Worm (Caenorhabditis elegans): ENCODE results near the gene ule-5.

DNA sequence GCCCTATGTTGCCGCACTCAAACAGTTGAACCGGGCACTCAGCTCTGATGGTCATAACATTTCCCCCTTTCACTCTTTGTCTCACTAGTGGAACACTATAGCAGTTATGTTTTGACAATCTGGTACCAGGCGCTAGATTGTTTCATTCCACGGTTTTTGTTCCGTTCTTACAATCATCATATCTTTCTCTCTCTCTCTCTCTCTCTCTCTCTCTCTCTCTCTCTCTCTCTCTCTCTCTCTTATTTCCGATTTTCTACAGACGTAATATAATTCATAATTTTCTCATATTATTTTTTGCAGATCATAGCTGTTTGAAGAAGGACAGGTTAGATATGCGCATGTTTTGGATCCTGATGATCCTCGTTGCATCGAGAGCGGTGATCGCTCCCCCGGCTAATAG lies 30.9 kb downstream of the ule-5 start, which contains the start of gene Y62H9A.12:
- TF ChIP-seq F13C5.2 (tag; optimal IDR thresholded peaks at IDR 0.05) (no peak), aly-1 (tag; optimal IDR thresholded peaks at IDR 0.05) (no peak), tbx-37 (GFP tag; conservative IDR thresholded peaks at IDR 0.05) (no peak), ama-1 (optimal IDR thresholded peaks at IDR 0.05) (no peak), ceh-13 (GFP tag; optimal IDR thresholded peaks at IDR 0.05) (no peak), ets-7 (tag; optimal IDR thresholded peaks at IDR 0.05) (no peak), hmg-4 (GFP tag; optimal IDR thresholded peaks at IDR 0.05) (no peak), hnd-1 (tag; optimal IDR thresholded peaks at IDR 0.05) (no peak), scrt-1 (GFP tag; IDR thresholded peaks at IDR 0.05) (no peak)
